Worm (Caenorhabditis elegans) whole organism, early embryonic: ENCODE data around the gene slc-17.1.

ENCODE experiments used
- B0310.2 ChIP-seq: sonication (generic microtip); optimal IDR thresholded peaks from 2 replicates; lab custom pipeline; 2016; ENCODE audit warnings: mild to moderate bottlenecking, missing genetic modification characterization, missing compliant biosample characterization
- F13C5.2 ChIP-seq: sonication (generic microtip); optimal IDR thresholded peaks from 2 replicates; lab custom pipeline; 2017; ENCODE audit warnings: mild to moderate bottlenecking, missing genetic modification characterization, inconsistent platforms, missing compliant biosample characterization
- ama-1 ChIP-seq: fragments of 150-350 bp; optimal IDR thresholded peaks from 2 replicates; lab custom pipeline; 2014
- ets-7 ChIP-seq: sonication (generic microtip); optimal IDR thresholded peaks from 2 replicates; lab custom pipeline; 2016; ENCODE audit warnings: missing genotype, missing genetic modification characterization, missing compliant biosample characterization
- hnd-1 ChIP-seq: sonication (generic microtip); optimal IDR thresholded peaks from 2 replicates; lab custom pipeline; 2016; ENCODE audit warnings: missing genetic modification characterization, missing compliant biosample characterization
- tra-4 ChIP-seq: sonication (generic microtip); optimal IDR thresholded peaks from 2 replicates; lab custom pipeline; 2017; ENCODE audit warnings: missing genetic modification characterization, missing compliant biosample characterization

ce11 chrX:17513507-17514113 is 48.9 kb upstream of the slc-17.1 start, which contains the start of gene nhr-1:
- TF ChIP-seq tra-4 (tag; lab: Kevin White, UChicago) (no peak), B0310.2 (tag; lab: Kevin White, UChicago) (no peak), ets-7 (tag; lab: Kevin White, UChicago) (peak; percentile 6), ama-1 (lab: Kevin White, UChicago) (no peak), F13C5.2 (tag; lab: Kevin White, UChicago) (peak; percentile 36), hnd-1 (tag; lab: Kevin White, UChicago) (no peak)
